Fruit fly (Drosophila melanogaster): ENCODE measurements around the gene CG13252.

- TF ChIP-seq CG14655 (GFP tag; optimal IDR thresholded peaks at IDR 0.05) = peak; percentile 11
- no peak for TF ChIP-seq CG4496 (GFP tag; IDR thresholded peaks at IDR 0.05)
- no peak for TF ChIP-seq CG15710 (tag; optimal IDR thresholded peaks at IDR 0.05)
- TF ChIP-seq CG34367 (tag; optimal IDR thresholded peaks at IDR 0.05) = no peak
- no peak for TF ChIP-seq CG12605 (GFP tag; IDR thresholded peaks at IDR 0.05)
- no peak for TF ChIP-seq Ets98B (GFP tag; IDR thresholded peaks at IDR 0.05)
- TF ChIP-seq CG9948 (tag; optimal IDR thresholded peaks at IDR 0.05) = no peak
Measured at dm6 chr3L:20711397-20711796, 19.0 kb upstream of the CG13252 start.

Data from whole organism, pupa.